Fruit fly (Drosophila melanogaster) whole organism, embryonic: Measurements from ENCODE around the gene 5-HT7.

Experiments
- Abd-B ChIP-seq: fragments of 200-800 bp; sonication (Bioruptor generic); optimal IDR thresholded peaks from 2 replicates; lab custom pipeline; 2018; ENCODE audit warnings: missing biosample characterization, mild to moderate bottlenecking, missing genetic modification characterization, moderate library complexity
- Atf-2 ChIP-seq: fragments of 200-800 bp; sonication (Bioruptor generic); optimal IDR thresholded peaks from 2 replicates; lab custom pipeline; 2016; ENCODE audit warnings: missing biosample characterization, missing genetic modification characterization
- BtbVII ChIP-seq: fragments of 200-800 bp; sonication (Bioruptor generic); optimal IDR thresholded peaks from 3 replicates; lab custom pipeline; 2017; ENCODE audit warnings: missing biosample characterization, mild to moderate bottlenecking, missing genetic modification characterization
- CG10565 ChIP-seq: fragments of 200-800 bp; sonication (Bioruptor generic); optimal IDR thresholded peaks from 3 replicates; lab custom pipeline; 2016; ENCODE audit warnings: missing biosample characterization, mild to moderate bottlenecking, missing genetic modification characterization
- CG11085 ChIP-seq: fragments of 200-800 bp; sonication (Bioruptor generic); IDR thresholded peaks from 2 replicates; pipeline ENCODE4 v1.3.6; 2022; ENCODE audit warnings: missing biosample characterization, missing genetic modification characterization
- CG12071 ChIP-seq: fragments of 200-800 bp; sonication (Bioruptor generic); optimal IDR thresholded peaks from 3 replicates; lab custom pipeline; 2018; ENCODE audit warnings: missing biosample characterization, mild to moderate bottlenecking, missing genetic modification characterization
- CG13123 ChIP-seq: fragments of 200-800 bp; sonication (Bioruptor generic); optimal IDR thresholded peaks from 2 replicates; lab custom pipeline; 2016; ENCODE audit warnings: missing biosample characterization, missing genetic modification characterization
- CG15011 ChIP-seq: fragments of 200-800 bp; sonication (Bioruptor generic); optimal IDR thresholded peaks from 3 replicates; lab custom pipeline; 2018; ENCODE audit warnings: missing biosample characterization, mild to moderate bottlenecking, missing genetic modification characterization
- CG17361 ChIP-seq: fragments of 200-800 bp; sonication (Bioruptor generic); IDR thresholded peaks from 3 replicates; pipeline ENCODE4 v1.3.6; 2022; ENCODE audit warnings: missing biosample characterization, missing genetic modification characterization
- CG17612 ChIP-seq: fragments of 200-800 bp; sonication (Bioruptor generic); IDR thresholded peaks from 2 replicates; pipeline ENCODE4 v1.3.6; 2022; ENCODE audit warnings: missing biosample characterization, missing genetic modification characterization
- CG1792 ChIP-seq: fragments of 200-800 bp; sonication (Bioruptor generic); optimal IDR thresholded peaks from 2 replicates; lab custom pipeline; 2016; ENCODE audit warnings: missing biosample characterization, missing genetic modification characterization
- CG30020 ChIP-seq: fragments of 200-800 bp; optimal IDR thresholded peaks from 2 replicates; lab custom pipeline; 2019; ENCODE audit warnings: missing biosample characterization, mild to moderate bottlenecking, missing genetic modification characterization, moderate library complexity
- CG32772 ChIP-seq: fragments of 200-800 bp; sonication (Bioruptor generic); IDR thresholded peaks from 2 replicates; pipeline ENCODE4 v1.3.6; 2022; ENCODE audit warnings: missing biosample characterization, missing genetic modification characterization
- CG34422 ChIP-seq: fragments of 200-800 bp; sonication (Bioruptor generic); IDR thresholded peaks from 3 replicates; pipeline ENCODE4 v1.3.6; 2022; ENCODE audit warnings: missing biosample characterization, missing genetic modification characterization
- CG3995 ChIP-seq: fragments of 200-800 bp; sonication (Bioruptor generic); optimal IDR thresholded peaks from 3 replicates; lab custom pipeline; 2016; ENCODE audit warnings: missing biosample characterization, missing genetic modification characterization
- CG4424 ChIP-seq: fragments of 200-800 bp; sonication (Bioruptor generic); optimal IDR thresholded peaks from 3 replicates; lab custom pipeline; 2016; ENCODE audit warnings: missing biosample characterization, missing genetic modification characterization
- CG4854 ChIP-seq: fragments of 200-800 bp; sonication (Bioruptor generic); optimal IDR thresholded peaks from 2 replicates; lab custom pipeline; 2016; ENCODE audit warnings: missing biosample characterization, missing genetic modification characterization, inconsistent platforms
- CG5180 ChIP-seq: fragments of 200-800 bp; sonication (Bioruptor generic); optimal IDR thresholded peaks from 3 replicates; lab custom pipeline; 2017; ENCODE audit warnings: missing biosample characterization, missing genetic modification characterization, mild to moderate bottlenecking, moderate library complexity, missing genetic modification reagents
- CG6689 ChIP-seq: fragments of 200-800 bp; sonication (Bioruptor generic); IDR thresholded peaks from 2 replicates; pipeline ENCODE4 v1.3.6; 2022; ENCODE audit warnings: missing biosample characterization, missing genetic modification characterization
- CG7357 ChIP-seq: fragments of 200-800 bp; sonication (Bioruptor generic); IDR thresholded peaks from 3 replicates; pipeline ENCODE4 v1.3.6; 2022; ENCODE audit warnings: missing biosample characterization, missing genetic modification characterization
- CG7745 ChIP-seq: fragments of 200-800 bp; sonication (Bioruptor generic); optimal IDR thresholded peaks from 2 replicates; lab custom pipeline; 2018; ENCODE audit warnings: missing biosample characterization, mild to moderate bottlenecking, missing genetic modification characterization, moderate library complexity
- CG7987 ChIP-seq: fragments of 200-800 bp; sonication (Bioruptor generic); optimal IDR thresholded peaks from 2 replicates; lab custom pipeline; 2018; ENCODE audit warnings: missing biosample characterization, mild to moderate bottlenecking, missing genetic modification characterization, moderate library complexity
- CTCF ChIP-seq: fragments of 200-800 bp; sonication (Bioruptor generic); optimal IDR thresholded peaks from 2 replicates; lab custom pipeline; 2017; ENCODE audit warnings: missing biosample characterization, mild to moderate bottlenecking, missing genetic modification characterization, moderate library complexity
- ERR ChIP-seq: fragments of 200-800 bp; sonication (Bioruptor generic); optimal IDR thresholded peaks from 2 replicates; lab custom pipeline; 2016; ENCODE audit warnings: missing biosample characterization, missing genetic modification characterization
- Fer2 ChIP-seq: fragments of 200-800 bp; sonication (Bioruptor generic); optimal IDR thresholded peaks from 2 replicates; lab custom pipeline; 2018; ENCODE audit warnings: missing biosample characterization, mild to moderate bottlenecking, missing genetic modification characterization, moderate library complexity
- GATAe ChIP-seq: fragments of 200-800 bp; sonication (Bioruptor generic); conservative IDR thresholded peaks from 2 replicates; pipeline ENCODE4 v1.3.6; 2022; ENCODE audit warnings: missing biosample characterization, missing genetic modification characterization
- Gsc ChIP-seq: fragments of 200-800 bp; sonication (Bioruptor generic); IDR thresholded peaks from 2 replicates; pipeline ENCODE4 v1.3.6; 2022; ENCODE audit warnings: missing biosample characterization, missing genetic modification characterization
- HHEX ChIP-seq: fragments of 200-800 bp; sonication (Bioruptor generic); optimal IDR thresholded peaks from 3 replicates; lab custom pipeline; 2017; ENCODE audit warnings: missing biosample characterization, mild to moderate bottlenecking, missing genetic modification characterization, missing genetic modification reagents
- NfI ChIP-seq: fragments of 200-800 bp; sonication (Bioruptor generic); optimal IDR thresholded peaks from 3 replicates; lab custom pipeline; 2018; ENCODE audit warnings: missing biosample characterization, mild to moderate bottlenecking, missing genetic modification characterization, moderate library complexity
- Scr ChIP-seq: fragments of 200-800 bp; sonication (Bioruptor generic); IDR thresholded peaks from 2 replicates; pipeline ENCODE4 v1.3.6; 2022; ENCODE audit warnings: missing biosample characterization, missing genetic modification characterization; ENCODE audit not compliant: partially characterized antibody
- Side ChIP-seq: fragments of 200-800 bp; sonication (Bioruptor generic); optimal IDR thresholded peaks from 2 replicates; lab custom pipeline; 2016; ENCODE audit warnings: missing biosample characterization, missing genetic modification characterization
- Sry-β ChIP-seq: fragments of 200-800 bp; sonication (Bioruptor generic); optimal IDR thresholded peaks from 2 replicates; lab custom pipeline; 2018; ENCODE audit warnings: missing biosample characterization, mild to moderate bottlenecking, missing genetic modification characterization, moderate library complexity
- Vsx1 ChIP-seq: fragments of 200-800 bp; sonication (Bioruptor generic); optimal IDR thresholded peaks from 2 replicates; lab custom pipeline; 2017; ENCODE audit warnings: missing biosample characterization, mild to moderate bottlenecking, missing genetic modification characterization, missing genetic modification reagents
- Xbp1 ChIP-seq: fragments of 200-800 bp; sonication (Bioruptor generic); optimal IDR thresholded peaks from 3 replicates; lab custom pipeline; 2016; ENCODE audit warnings: missing biosample characterization, mild to moderate bottlenecking, missing genetic modification characterization
- aop ChIP-seq: fragments of 200-800 bp; sonication (Bioruptor generic); IDR thresholded peaks from 2 replicates; pipeline ENCODE4 v1.3.6; 2022; ENCODE audit warnings: missing biosample characterization, missing genetic modification characterization
- ash1 ChIP-seq: fragments of 200-800 bp; sonication (Bioruptor generic); optimal IDR thresholded peaks from 2 replicates; lab custom pipeline; 2018; ENCODE audit warnings: missing biosample characterization, mild to moderate bottlenecking, missing genetic modification characterization
- bigmax ChIP-seq: fragments of 200-800 bp; sonication (Bioruptor generic); optimal IDR thresholded peaks from 2 replicates; lab custom pipeline; 2018; ENCODE audit warnings: missing biosample characterization, mild to moderate bottlenecking, missing genetic modification characterization
- btn ChIP-seq: fragments of 200-800 bp; sonication (Bioruptor generic); optimal IDR thresholded peaks from 2 replicates; lab custom pipeline; 2016; ENCODE audit warnings: missing biosample characterization, missing genetic modification characterization
- crol ChIP-seq: fragments of 200-800 bp; sonication (Bioruptor generic); IDR thresholded peaks from 2 replicates; pipeline ENCODE4 v1.3.6; 2022; ENCODE audit warnings: missing biosample characterization, missing genetic modification characterization
- danr ChIP-seq: fragments of 200-800 bp; sonication (Bioruptor generic); IDR thresholded peaks from 2 replicates; pipeline ENCODE4 v1.3.6; 2022; ENCODE audit warnings: missing biosample characterization, missing genetic modification characterization
- dmrt11E ChIP-seq: fragments of 200-800 bp; sonication (Bioruptor generic); optimal IDR thresholded peaks from 3 replicates; lab custom pipeline; 2018; ENCODE audit warnings: missing biosample characterization, mild to moderate bottlenecking, missing genetic modification characterization, moderate library complexity
- dmrt99B ChIP-seq: fragments of 200-800 bp; sonication (Bioruptor generic); optimal IDR thresholded peaks from 2 replicates; lab custom pipeline; 2018; ENCODE audit warnings: missing biosample characterization, mild to moderate bottlenecking, missing genetic modification characterization, moderate library complexity
- gce ChIP-seq: fragments of 200-800 bp; sonication (Bioruptor generic); IDR thresholded peaks from 3 replicates; pipeline ENCODE4 v1.3.6; 2022; ENCODE audit warnings: missing biosample characterization, missing genetic modification characterization
- lab ChIP-seq: fragments of 200-800 bp; sonication (Bioruptor generic); optimal IDR thresholded peaks from 3 replicates; lab custom pipeline; 2017; ENCODE audit warnings: missing biosample characterization, missing genetic modification characterization, mild to moderate bottlenecking, moderate library complexity, missing genetic modification reagents
- otp ChIP-seq: fragments of 200-800 bp; sonication (Bioruptor generic); IDR thresholded peaks from 3 replicates; pipeline ENCODE4, ENCODE4 v1.3.6; 2022; ENCODE audit warnings: missing biosample characterization, missing genetic modification characterization
- pita ChIP-seq: fragments of 200-800 bp; sonication (Bioruptor generic); optimal IDR thresholded peaks from 2 replicates; lab custom pipeline; 2017; ENCODE audit warnings: missing biosample characterization, mild to moderate bottlenecking, missing genetic modification characterization
- schlank ChIP-seq: fragments of 200-800 bp; sonication (Bioruptor generic); optimal IDR thresholded peaks from 2 replicates; lab custom pipeline; 2018; ENCODE audit warnings: missing biosample characterization, mild to moderate bottlenecking, missing genetic modification characterization
- sqz ChIP-seq: fragments of 200-800 bp; sonication (Bioruptor generic); optimal IDR thresholded peaks from 3 replicates; lab custom pipeline; 2018; ENCODE audit warnings: missing biosample characterization, mild to moderate bottlenecking, missing genetic modification characterization
- stc ChIP-seq: fragments of 200-800 bp; sonication (Bioruptor generic); IDR thresholded peaks from 2 replicates; pipeline ENCODE4 v1.3.6; 2022; ENCODE audit warnings: missing biosample characterization, missing genetic modification characterization
- tgo ChIP-seq: fragments of 200-800 bp; sonication (Bioruptor generic); IDR thresholded peaks from 3 replicates; pipeline ENCODE4 v1.3.6; 2022; ENCODE audit warnings: missing biosample characterization, missing genetic modification characterization
- wor ChIP-seq: fragments of 200-800 bp; sonication (Bioruptor generic); IDR thresholded peaks from 2 replicates; pipeline ENCODE4 v1.3.6; 2022; ENCODE audit warnings: missing biosample characterization, missing genetic modification characterization
- zen ChIP-seq: fragments of 200-800 bp; sonication (Bioruptor generic); optimal IDR thresholded peaks from 3 replicates; lab custom pipeline; 2018; ENCODE audit warnings: missing biosample characterization, mild to moderate bottlenecking, missing genetic modification characterization, moderate library complexity
- zfh1 ChIP-seq: fragments of 200-800 bp; sonication (Bioruptor generic); IDR thresholded peaks from 3 replicates; pipeline ENCODE4 v1.3.6; 2022; ENCODE audit warnings: missing biosample characterization, missing genetic modification characterization

5-HT7 gene

DNA sequence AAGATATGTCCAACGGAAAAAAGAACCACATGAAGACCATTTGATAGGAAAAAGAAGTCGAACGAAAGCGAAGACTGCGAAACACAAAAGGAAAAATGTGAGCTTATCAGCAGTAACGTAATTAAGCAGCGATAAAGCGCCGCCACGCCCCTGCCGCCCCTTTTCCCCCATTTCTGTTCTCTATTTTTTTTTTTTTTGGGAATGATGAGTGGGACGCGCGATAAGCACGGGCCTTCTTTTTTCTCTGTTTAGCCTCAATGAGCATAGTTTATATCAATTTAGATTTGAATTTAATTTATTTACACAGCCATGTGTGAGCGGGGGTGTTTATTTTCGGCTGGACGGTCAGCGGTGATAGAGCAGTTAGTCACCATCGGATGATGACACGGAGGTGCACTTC lies 6.6 kb downstream of the 5-HT7 start (continued):
- TF ChIP-seq CG7987 (GFP tag; lab: Kevin White, UChicago) = no peak
- no peak for TF ChIP-seq CG7357 (GFP tag; lab: Robert Waterston, UW)
- TF ChIP-seq GATAe (GFP tag; lab: Robert Waterston, UW) = peak; percentile 97
- no peak for TF ChIP-seq NfI (GFP tag; lab: Kevin White, UChicago)
- no peak for TF ChIP-seq ERR (GFP tag; lab: Kevin White, UChicago)
- no peak for TF ChIP-seq CG17612 (GFP tag; lab: Robert Waterston, UW)
- TF ChIP-seq CG32772 = peak; percentile 72
- TF ChIP-seq CG7745 = no peak
- no peak for TF ChIP-seq Atf-2 (GFP tag; lab: Kevin White, UChicago)
- TF ChIP-seq BtbVII (GFP tag; lab: Kevin White, UChicago) = no peak
- TF ChIP-seq dmrt11E (tag; lab: Kevin White, UChicago) = no peak
- TF ChIP-seq stc (GFP tag; lab: Robert Waterston, UW) = no peak
- no peak for TF ChIP-seq otp (GFP tag; lab: Robert Waterston, UW)
- TF ChIP-seq tgo (GFP tag; lab: Robert Waterston, UW) = no peak
- TF ChIP-seq CG34422 (GFP tag; lab: Robert Waterston, UW) = no peak
- no peak for TF ChIP-seq btn
- no peak for TF ChIP-seq CTCF (GFP tag; lab: Kevin White, UChicago)
- no peak for TF ChIP-seq HHEX (GFP tag; lab: Kevin White, UChicago)
- TF ChIP-seq Xbp1 = no peak
- peak; percentile 81 for TF ChIP-seq crol
- no peak for TF ChIP-seq CG6689
- TF ChIP-seq danr (GFP tag; lab: Robert Waterston, UW) = no peak
- no peak for TF ChIP-seq CG17361
- TF ChIP-seq Fer2 (tag; lab: Kevin White, UChicago) = no peak
- no peak for TF ChIP-seq CG15011 (GFP tag; lab: Kevin White, UChicago)
- no peak for TF ChIP-seq CG12071
- TF ChIP-seq CG4424 (GFP tag; lab: Kevin White, UChicago) = no peak
- no peak for TF ChIP-seq CG13123 (GFP tag; lab: Kevin White, UChicago)
- TF ChIP-seq Abd-B (GFP tag; lab: Kevin White, UChicago) = no peak
- TF ChIP-seq Side (GFP tag; lab: Kevin White, UChicago) = no peak
- no peak for TF ChIP-seq zfh1
- no peak for TF ChIP-seq CG11085 (GFP tag; lab: Robert Waterston, UW)
- TF ChIP-seq CG1792 (GFP tag; lab: Kevin White, UChicago) = no peak
- no peak for TF ChIP-seq gce
- TF ChIP-seq zen = no peak
- TF ChIP-seq lab (GFP tag; lab: Kevin White, UChicago) = peak; percentile 63
- TF ChIP-seq CG30020 (tag; lab: Kevin White, UChicago) = no peak
- no peak for TF ChIP-seq wor
- TF ChIP-seq CG10565 = no peak
- no peak for TF ChIP-seq CG4854 (GFP tag; lab: Kevin White, UChicago)
- TF ChIP-seq sqz = peak; percentile 51
- TF ChIP-seq Vsx1 (GFP tag; lab: Kevin White, UChicago) = no peak
- TF ChIP-seq CG3995 = no peak
- no peak for TF ChIP-seq bigmax (GFP tag; lab: Kevin White, UChicago)
- TF ChIP-seq schlank (tag; lab: Kevin White, UChicago) = no peak
- no peak for TF ChIP-seq Scr (GFP tag; lab: Robert Waterston, UW)
- no peak for TF ChIP-seq ash1 (GFP tag; lab: Kevin White, UChicago)
- no peak for TF ChIP-seq aop (GFP tag; lab: Robert Waterston, UW)
- TF ChIP-seq Gsc (GFP tag; lab: Robert Waterston, UW) = no peak
- TF ChIP-seq Sry-β (GFP tag; lab: Kevin White, UChicago) = no peak
- no peak for TF ChIP-seq CG5180 (GFP tag; lab: Kevin White, UChicago)
- TF ChIP-seq dmrt99B (tag; lab: Kevin White, UChicago) = no peak
- no peak for TF ChIP-seq pita (GFP tag; lab: Kevin White, UChicago)
